Fruit fly (Drosophila melanogaster) Kc167 (cell line): Measurements from ENCODE around the gene CG31538.

Experiments used
- Myc ChIP-seq: fragments of >200 bp; optimal IDR thresholded peaks from 2 replicates; lab custom pipeline; 2017; ENCODE audit warnings: missing external identifiers
- Sin3A ChIP-seq: fragments of >200 bp; optimal IDR thresholded peaks from 2 replicates; lab custom pipeline; 2018; ENCODE audit warnings: missing external identifiers
- h ChIP-seq: fragments of >200 bp; optimal IDR thresholded peaks from 3 replicates; lab custom pipeline; 2018; ENCODE audit warnings: missing external identifiers
- insv ChIP-seq: fragments of >200 bp; optimal IDR thresholded peaks from 3 replicates; lab custom pipeline; 2018; ENCODE audit warnings: missing external identifiers
- psq ChIP-seq: fragments of >200 bp; optimal IDR thresholded peaks from 2 replicates; lab custom pipeline; 2017; ENCODE audit warnings: missing external identifiers
- ttk ChIP-seq: sonication (Bioruptor generic); optimal IDR thresholded peaks from 2 replicates; lab custom pipeline; 2017; ENCODE audit warnings: missing external identifiers

DNA sequence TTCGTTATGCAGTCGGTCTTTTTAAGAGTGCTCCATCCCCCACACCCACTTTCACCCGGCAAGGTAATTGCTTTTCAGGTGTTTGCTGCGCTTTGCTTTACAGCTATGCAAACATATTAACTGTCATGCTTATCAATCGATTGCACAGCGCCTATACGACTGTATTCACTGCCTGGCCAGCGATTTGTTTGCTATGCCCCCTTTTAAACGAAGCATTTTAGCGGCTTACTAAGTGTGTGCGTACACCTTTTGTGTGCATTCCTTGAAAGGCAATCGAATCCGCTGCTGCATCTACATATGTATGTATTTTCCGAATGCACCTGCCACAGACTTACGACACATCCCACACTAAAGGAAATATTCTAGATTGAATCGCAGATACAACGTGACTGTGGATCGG lies 10.3 kb upstream of the CG31538 start:
- no peak for TF ChIP-seq h (lab: Kevin White, UChicago)
- TF ChIP-seq Sin3A: no peak
- no peak for TF ChIP-seq psq (lab: Kevin White, UChicago)
- no peak for TF ChIP-seq Myc (lab: Kevin White, UChicago)
- no peak for TF ChIP-seq insv
- no peak for TF ChIP-seq ttk (lab: Kevin White, UChicago)
